Worm (Caenorhabditis elegans) whole organism, mixed stage, embryonic: ENCODE data around the gene R08C7.1.

Source experiments
- ham-2 ChIP-seq: fragments of 200-800 bp; sonication (Bioruptor generic); optimal IDR thresholded peaks from 2 replicates; lab custom pipeline; 2018; ENCODE audit warnings: mild to moderate bottlenecking, missing genetic modification characterization, missing compliant biosample characterization
- mab-5 ChIP-seq: fragments of 150-350 bp; optimal IDR thresholded peaks from 2 replicates; lab custom pipeline; 2014; ENCODE audit warnings: missing biosample characterization, missing genetic modification characterization
- snpc-4 ChIP-seq: fragments of 150-350 bp; optimal IDR thresholded peaks from 2 replicates; lab custom pipeline; 2014; ENCODE audit warnings: missing biosample characterization, missing genetic modification characterization
- sptf-1 ChIP-seq: sonication (generic microtip); optimal IDR thresholded peaks from 2 replicates; lab custom pipeline; 2017; ENCODE audit warnings: mild to moderate bottlenecking, missing genetic modification characterization, moderate library complexity, missing compliant biosample characterization
- zip-8 ChIP-seq: fragments of 150-350 bp; optimal IDR thresholded peaks from 2 replicates; lab custom pipeline; 2014; ENCODE audit warnings: missing biosample characterization, missing genetic modification characterization

DNA sequence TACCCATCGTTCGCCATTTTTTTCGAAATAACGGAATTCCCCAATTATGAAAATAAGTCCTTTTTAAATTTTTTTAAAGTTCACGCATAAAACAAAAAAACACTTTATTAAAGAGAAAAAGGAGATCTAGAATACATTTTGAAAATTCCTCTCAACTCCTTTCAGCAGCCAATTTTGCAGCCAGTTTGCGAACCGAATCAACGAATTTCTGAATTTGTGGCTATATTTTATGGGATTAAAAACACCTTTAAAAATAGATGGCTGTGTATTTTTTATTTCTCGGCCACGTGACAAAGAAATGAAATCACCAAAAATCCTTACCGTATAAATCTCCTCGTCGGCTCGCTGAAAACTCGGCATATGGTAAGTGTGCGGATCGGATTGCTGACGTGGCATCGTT lies 28.4 kb downstream of the R08C7.1 start, which contains the start of gene M01H9.10:
- TF ChIP-seq mab-5 (tag; lab: Kevin White, UChicago) (no peak), sptf-1 (tag; lab: Kevin White, UChicago) (no peak), snpc-4 (tag; lab: Kevin White, UChicago) (no peak), zip-8 (tag; lab: Kevin White, UChicago) (no peak), ham-2 (GFP tag; lab: Kevin White, UChicago) (no peak)
